Fruit fly (Drosophila melanogaster): ENCODE results near the gene CG9458.

The CG9458 gene

DNA sequence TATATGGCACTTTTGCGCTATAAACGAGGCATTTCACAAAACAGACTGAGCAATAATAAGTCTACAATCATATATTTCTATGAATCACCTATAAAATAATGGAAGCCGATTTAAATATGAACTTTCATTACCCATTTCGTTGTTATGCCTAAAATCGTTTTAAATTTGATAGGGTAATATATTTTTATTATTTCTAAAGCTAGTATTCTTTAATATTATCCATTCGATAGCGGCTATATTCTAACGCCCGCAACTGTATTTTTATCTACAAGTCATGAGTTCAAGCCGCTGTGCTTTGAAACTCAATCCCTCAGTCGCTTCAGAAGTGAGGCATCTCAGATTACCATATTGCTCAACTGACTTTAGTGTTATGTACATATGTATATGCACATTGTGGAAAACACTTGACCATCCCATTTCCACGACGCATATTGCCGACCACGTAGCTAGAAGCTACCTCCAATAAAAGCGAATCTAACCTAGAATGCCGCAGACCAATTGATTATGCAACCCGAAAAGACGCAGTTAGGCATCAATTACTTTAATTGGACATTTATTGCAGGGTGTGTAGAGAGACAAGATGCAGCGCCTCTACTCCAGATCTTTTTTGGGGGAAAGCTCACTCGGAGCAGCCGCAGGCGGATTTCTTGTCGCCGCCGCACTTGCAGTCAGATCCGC, 36.3 kb downstream of the CG9458 start (continued):
- TF ChIP-seq CG17361 (GFP tag; IDR thresholded peaks at IDR 0.05) (no peak; the same call in 2 of the 3 replicates), Fer1 (GFP tag; optimal IDR thresholded peaks at IDR 0.05) (peak; percentile 2), CG11456 (GFP tag; IDR thresholded peaks at IDR 0.05) (no peak), CG17802 (tag; optimal IDR thresholded peaks at IDR 0.05) (no peak), dmrt11E (tag; optimal IDR thresholded peaks at IDR 0.05) (peak; percentile 2), Gug (GFP tag; IDR thresholded peaks at IDR 0.05) (no peak), Oaz (GFP tag; IDR thresholded peaks at IDR 0.05) (no peak), Bteb2 (GFP tag; optimal IDR thresholded peaks at IDR 0.05) (no peak), CG18619 (GFP tag; optimal IDR thresholded peaks at IDR 0.05) (no peak), Xbp1 (GFP tag; optimal IDR thresholded peaks at IDR 0.05) (peak; percentile 6), pita (GFP tag; optimal IDR thresholded peaks at IDR 0.05) (no peak), CG13894 (tag; optimal IDR thresholded peaks at IDR 0.05) (no peak), Hand (GFP tag; optimal IDR thresholded peaks at IDR 0.05) (no peak), Dek (tag; optimal IDR thresholded peaks at IDR 0.05) (peak; percentile 9), CG9609 (GFP tag; optimal IDR thresholded peaks at IDR 0.05) (no peak), Hr51 (GFP tag; optimal IDR thresholded peaks at IDR 0.05) (peak in 1 of 2 experiments; percentile 36), hb (GFP tag; IDR thresholded peaks at IDR 0.05; ENCODE audit: partially characterized antibody) (no peak), sob (GFP tag; IDR thresholded peaks at IDR 0.05) (no peak), pan (optimal IDR thresholded peaks at IDR 0.05) (no peak), pan (GFP tag; optimal IDR thresholded peaks at IDR 0.05 in 1 of 2, IDR thresholded peaks at IDR 0.05 in 1 of 2) (no peak), CG1024 (GFP tag; IDR thresholded peaks at IDR 0.05) (no peak), Bgb (GFP tag; IDR thresholded peaks at IDR 0.05; ENCODE audit: partially characterized antibody) (peak; percentile 21; the same call in 1 of the 2 replicates), HHEX (GFP tag; optimal IDR thresholded peaks at IDR 0.05) (no peak), CG16815 (GFP tag; optimal IDR thresholded peaks at IDR 0.05) (no peak), Pdp1 (GFP tag; optimal IDR thresholded peaks at IDR 0.05) (peak in 1 of 2 experiments; percentile 95), yki (optimal IDR thresholded peaks at IDR 0.05) (no peak), Ptx1 (GFP tag; IDR thresholded peaks at IDR 0.05) (peak; percentile 16; the same call in 1 of the 2 replicates), gsb-n (tag; optimal IDR thresholded peaks at IDR 0.05) (peak; percentile 14), CG18764 (GFP tag; optimal IDR thresholded peaks at IDR 0.05) (no peak), so (GFP tag; IDR thresholded peaks at IDR 0.05) (0 out of 3 replicates have a peak, but pooled peaks have one; percentile 25)

DNA sequence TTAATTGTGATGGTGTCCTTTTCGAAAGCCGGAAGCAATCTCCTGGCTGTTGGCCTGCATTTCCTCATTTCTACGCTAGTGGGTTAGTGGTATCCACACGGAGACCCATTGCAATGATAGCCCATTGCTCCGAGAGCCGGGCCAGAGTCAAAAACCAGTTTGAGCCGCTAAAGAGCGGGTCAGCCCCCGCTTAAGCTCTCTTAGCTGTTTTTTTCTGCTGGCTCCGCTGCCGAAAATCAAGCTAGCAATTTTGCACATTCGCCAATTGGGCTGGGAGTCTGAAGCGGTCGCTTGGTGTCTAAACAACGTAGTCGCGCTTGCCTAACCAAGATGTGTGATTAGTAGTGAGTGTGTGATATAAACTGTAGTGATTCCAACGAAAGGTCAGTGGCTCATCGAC, 39.9 kb downstream of the CG9458 start, which contains the start of gene CG12947:
TSS of gene CG12947 (plus strand) at position 301 of the 400 bp plus-strand sequence.
- TF ChIP-seq Scr (GFP tag; IDR thresholded peaks at IDR 0.05; ENCODE audit: partially characterized antibody) (peak; percentile 11; the same call in 1 of the 2 replicates), CG6175 (GFP tag; IDR thresholded peaks at IDR 0.05) (0 out of 3 replicates have a peak, but pooled peaks have one; percentile 45), CG17385 (GFP tag; optimal IDR thresholded peaks at IDR 0.05) (no peak), repo (GFP tag; optimal IDR thresholded peaks at IDR 0.05) (no peak), CG3163 (GFP tag; optimal IDR thresholded peaks at IDR 0.05) (peak; percentile 26), usp (GFP tag; optimal IDR thresholded peaks at IDR 0.05) (no peak), CG34422 (GFP tag; IDR thresholded peaks at IDR 0.05) (0 out of 3 replicates have a peak, but pooled peaks have one; percentile 16), Dbx (GFP tag; IDR thresholded peaks at IDR 0.05) (0 out of 3 replicates have a peak, but pooled peaks have one; percentile 14), CG9932 (GFP tag; IDR thresholded peaks at IDR 0.05) (0 out of 2 replicates have a peak, but pooled peaks have one; percentile 11), Med (GFP tag) (peak; percentile 51), chm (GFP tag; IDR thresholded peaks at IDR 0.05) (0 out of 2 replicates have a peak, but pooled peaks have one; percentile 12), Drgx (GFP tag; IDR thresholded peaks at IDR 0.05) (0 out of 2 replicates have a peak, but pooled peaks have one; percentile 21)
